Worm (Caenorhabditis elegans) whole organism, L4 larva: ENCODE results near the gene C34B4.3.

Experiments
- D1046.2 ChIP-seq: fragments of 200-800 bp; sonication (Bioruptor generic); IDR thresholded peaks from 2 replicates; pipeline ENCODE4 v1.3.6; 2022; ENCODE audit warnings: missing genetic modification characterization, missing compliant biosample characterization
- F10B5.3 ChIP-seq: sonication (generic microtip); optimal IDR thresholded peaks from 2 replicates; lab custom pipeline; 2016; ENCODE audit warnings: mild to moderate bottlenecking, missing genetic modification characterization, missing compliant biosample characterization
- F37D6.2 ChIP-seq: sonication (generic microtip); optimal IDR thresholded peaks from 2 replicates; lab custom pipeline; 2016; ENCODE audit warnings: mild to moderate bottlenecking, missing genetic modification characterization, missing compliant biosample characterization
- Y105C5A.15 ChIP-seq: fragments of 200-800 bp; sonication (Bioruptor generic); IDR thresholded peaks from 2 replicates; pipeline ENCODE4 v1.3.6; 2022; ENCODE audit warnings: missing genetic modification characterization, missing compliant biosample characterization
- Y48G9A.11 ChIP-seq: fragments of 200-800 bp; sonication (Bioruptor generic); IDR thresholded peaks from 2 replicates; pipeline ENCODE4 v1.3.6; 2022; ENCODE audit warnings: missing genetic modification reagents, missing genetic modification characterization, missing compliant biosample characterization
- Y5F2A.4 ChIP-seq: fragments of 200-800 bp; sonication (Bioruptor generic); optimal IDR thresholded peaks from 2 replicates; lab custom pipeline; 2018; ENCODE audit warnings: mild to moderate bottlenecking, missing genetic modification characterization, missing compliant biosample characterization
- attf-4 ChIP-seq: sonication (generic microtip); optimal IDR thresholded peaks from 3 replicates; lab custom pipeline; 2017; ENCODE audit warnings: missing biosample characterization, missing genetic modification characterization
- ceh-32 ChIP-seq: sonication (generic microtip); optimal IDR thresholded peaks from 2 replicates; lab custom pipeline; 2016; ENCODE audit warnings: mild to moderate bottlenecking, missing genetic modification characterization, missing compliant biosample characterization; ENCODE audit not compliant: poor library complexity
- ces-1 ChIP-seq: fragments of 150-350 bp; sonication (generic microtip); optimal IDR thresholded peaks from 4 replicates; lab custom pipeline; 2014; ENCODE audit warnings: missing biosample characterization, missing genetic modification reagents, missing genetic modification characterization
- cey-2 ChIP-seq: sonication (generic microtip); optimal IDR thresholded peaks from 3 replicates; lab custom pipeline; 2017; ENCODE audit warnings: missing genetic modification characterization, mild to moderate bottlenecking, missing compliant biosample characterization, antibody characterized with exemption, borderline replicate concordance; ENCODE audit not compliant: insufficient read depth
- ctbp-1 ChIP-seq: fragments of 200-800 bp; sonication (Bioruptor generic); IDR thresholded peaks from 2 replicates; pipeline ENCODE4 v1.3.6; 2022; ENCODE audit warnings: missing genetic modification reagents, missing genetic modification characterization, missing compliant biosample characterization
- daf-12 ChIP-seq: fragments of 150-350 bp; optimal IDR thresholded peaks from 2 replicates; lab custom pipeline; 2014; ENCODE audit warnings: missing biosample characterization, missing genetic modification reagents, missing genetic modification characterization
- daf-19 ChIP-seq: fragments of 200-800 bp; sonication (Bioruptor generic); conservative IDR thresholded peaks from 2 replicates; pipeline ENCODE4 v1.3.6; 2022; ENCODE audit warnings: missing genetic modification characterization, missing compliant biosample characterization
- daf-8 ChIP-seq: fragments of 200-800 bp; sonication (Bioruptor generic); IDR thresholded peaks from 2 replicates; pipeline ENCODE4 v1.3.6; 2022; ENCODE audit warnings: missing genetic modification characterization, missing compliant biosample characterization
- dmd-6 ChIP-seq: fragments of 200-800 bp; sonication (Bioruptor generic); IDR thresholded peaks from 2 replicates; pipeline ENCODE4 v1.3.6; 2022; ENCODE audit warnings: missing genetic modification reagents, missing genetic modification characterization, missing compliant biosample characterization
- dmd-8 ChIP-seq: fragments of 200-800 bp; sonication (Bioruptor generic); IDR thresholded peaks from 2 replicates; pipeline ENCODE4 v1.3.6; 2022; ENCODE audit warnings: missing genetic modification characterization, missing compliant biosample characterization
- dpl-1 ChIP-seq: fragments of 150-350 bp; optimal IDR thresholded peaks from 2 replicates; lab custom pipeline; 2014; ENCODE audit warnings: missing biosample characterization, missing genetic modification reagents, missing genetic modification characterization
- dve-1 ChIP-seq: sonication (generic microtip); optimal IDR thresholded peaks from 2 replicates; lab custom pipeline; 2017; ENCODE audit warnings: antibody characterized with exemption, mild to moderate bottlenecking, missing genetic modification characterization, missing compliant biosample characterization; ENCODE audit not compliant: insufficient read depth
- egl-27 ChIP-seq: sonication (generic microtip); optimal IDR thresholded peaks from 3 replicates; lab custom pipeline; 2017; ENCODE audit warnings: missing biosample characterization, missing genetic modification reagents, missing genetic modification characterization
- egl-43 ChIP-seq: fragments of 200-800 bp; sonication (Bioruptor generic); IDR thresholded peaks from 2 replicates; pipeline ENCODE4 v1.3.6; 2022; ENCODE audit warnings: missing genetic modification reagents, missing genetic modification characterization, missing compliant biosample characterization
- lim-7 ChIP-seq: fragments of 200-800 bp; sonication (Bioruptor generic); IDR thresholded peaks from 2 replicates; pipeline ENCODE4 v1.3.6; 2022; ENCODE audit warnings: missing genetic modification characterization, missing compliant biosample characterization
- lin-13 ChIP-seq: fragments of 150-350 bp; optimal IDR thresholded peaks from 2 replicates; lab custom pipeline; 2014; ENCODE audit warnings: missing biosample characterization, missing genetic modification reagents, missing genetic modification characterization
- lin-15B ChIP-seq: fragments of 150-350 bp; sonication (generic microtip); optimal IDR thresholded peaks from 3 replicates; lab custom pipeline; 2014; ENCODE audit warnings: missing biosample characterization, missing genetic modification characterization
- lin-29 ChIP-seq: fragments of 200-800 bp; sonication (Bioruptor generic); IDR thresholded peaks from 2 replicates; pipeline ENCODE4 v1.3.6; 2022; ENCODE audit warnings: missing genetic modification reagents, missing genetic modification characterization, missing compliant biosample characterization
- madf-9 ChIP-seq: fragments of 200-800 bp; sonication (Bioruptor generic); conservative IDR thresholded peaks from 2 replicates; pipeline ENCODE4 v1.3.6; 2022; ENCODE audit warnings: missing genetic modification reagents, missing genetic modification characterization, missing compliant biosample characterization
- mdt-29 ChIP-seq: fragments of 200-800 bp; sonication (Bioruptor generic); IDR thresholded peaks from 2 replicates; pipeline ENCODE4 v1.3.6; 2022; ENCODE audit warnings: missing genetic modification reagents, missing genetic modification characterization, missing compliant biosample characterization
- mes-2 ChIP-seq: sonication (generic microtip); optimal IDR thresholded peaks from 2 replicates; lab custom pipeline; 2016; ENCODE audit warnings: missing genotype, mild to moderate bottlenecking, missing genetic modification characterization, missing compliant biosample characterization; ENCODE audit not compliant: poor library complexity, severe bottlenecking
- mxl-2 ChIP-seq: fragments of 200-800 bp; sonication (Bioruptor generic); conservative IDR thresholded peaks from 2 replicates; pipeline ENCODE4 v1.3.6; 2022; ENCODE audit warnings: missing genetic modification reagents, missing genetic modification characterization, missing compliant biosample characterization
- nhr-111 ChIP-seq: fragments of 200-800 bp; sonication (Bioruptor generic); optimal IDR thresholded peaks from 2 replicates; lab custom pipeline; 2018; ENCODE audit warnings: mild to moderate bottlenecking, missing genetic modification characterization, missing compliant biosample characterization
- nhr-25 ChIP-seq: sonication (generic microtip); optimal IDR thresholded peaks from 2 replicates; lab custom pipeline; 2017; ENCODE audit warnings: missing genetic modification characterization, mild to moderate bottlenecking, missing compliant biosample characterization, antibody characterized with exemption, moderate library complexity, borderline replicate concordance; ENCODE audit not compliant: insufficient read depth
- nhr-28 ChIP-seq: fragments of 150-350 bp; optimal IDR thresholded peaks from 2 replicates; lab custom pipeline; 2014; ENCODE audit warnings: missing biosample characterization, missing genetic modification characterization
- nhr-41 ChIP-seq: fragments of 200-800 bp; sonication (Bioruptor generic); IDR thresholded peaks from 2 replicates; pipeline ENCODE4 v1.3.6; 2022; ENCODE audit warnings: missing genetic modification reagents, missing genetic modification characterization, missing compliant biosample characterization
- nhr-6 ChIP-seq: fragments of 150-350 bp; optimal IDR thresholded peaks from 2 replicates; lab custom pipeline; 2014; ENCODE audit warnings: missing biosample characterization, missing genetic modification characterization
- nhr-76 ChIP-seq: fragments of 150-350 bp; optimal IDR thresholded peaks from 2 replicates; lab custom pipeline; 2014; ENCODE audit warnings: missing biosample characterization, missing genetic modification characterization
- nhr-77 ChIP-seq: fragments of 150-350 bp; optimal IDR thresholded peaks from 2 replicates; lab custom pipeline; 2014; ENCODE audit warnings: missing biosample characterization, missing genetic modification characterization
- pha-4 ChIP-seq, 2 experiments: fragments of 150-350 bp in 1 of 2; fragments of 200-800 bp in 1 of 2; sonication (Bioruptor generic) in 1 of 2; IDR thresholded peaks in 1 of 2; optimal IDR thresholded peaks in 1 of 2; 2 replicates each; pipeline versions ENCODE4 v1.3.6 to Lab custom; 2014 to 2022; ENCODE audit warnings: missing genetic modification characterization in 2 of 2, missing genetic modification reagents in 2 of 2, missing biosample characterization in 1 of 2, missing compliant biosample characterization in 1 of 2
- sdz-12 ChIP-seq: fragments of 200-800 bp; sonication (Bioruptor generic); optimal IDR thresholded peaks from 2 replicates; lab custom pipeline; 2018; ENCODE audit warnings: mild to moderate bottlenecking, missing genetic modification characterization, missing compliant biosample characterization
- set-16 ChIP-seq: fragments of 200-800 bp; sonication (Bioruptor generic); IDR thresholded peaks from 2 replicates; pipeline ENCODE4 v1.3.6; 2022; ENCODE audit warnings: missing genetic modification reagents, missing genetic modification characterization, missing compliant biosample characterization
- tag-97 ChIP-seq: fragments of 200-800 bp; sonication (Bioruptor generic); IDR thresholded peaks from 2 replicates; pipeline ENCODE4 v1.3.6; 2022; ENCODE audit warnings: missing genetic modification characterization, missing compliant biosample characterization
- tra-1 ChIP-seq: fragments of 200-800 bp; sonication (Bioruptor generic); IDR thresholded peaks from 2 replicates; pipeline ENCODE4 v1.3.6; 2022; ENCODE audit warnings: missing genetic modification reagents, missing genetic modification characterization, missing compliant biosample characterization
- unc-130 ChIP-seq: sonication (generic microtip); optimal IDR thresholded peaks from 2 replicates; lab custom pipeline; 2016; ENCODE audit warnings: missing genetic modification reagents, missing genetic modification characterization, missing compliant biosample characterization
- zip-2 ChIP-seq: fragments of 150-350 bp; optimal IDR thresholded peaks from 2 replicates; lab custom pipeline; 2014; ENCODE audit warnings: missing biosample characterization, missing genetic modification characterization
- ztf-11 ChIP-seq: fragments of 150-350 bp; optimal IDR thresholded peaks from 2 replicates; lab custom pipeline; 2014; ENCODE audit warnings: missing biosample characterization, missing genetic modification characterization

Gene C34B4.3

DNA sequence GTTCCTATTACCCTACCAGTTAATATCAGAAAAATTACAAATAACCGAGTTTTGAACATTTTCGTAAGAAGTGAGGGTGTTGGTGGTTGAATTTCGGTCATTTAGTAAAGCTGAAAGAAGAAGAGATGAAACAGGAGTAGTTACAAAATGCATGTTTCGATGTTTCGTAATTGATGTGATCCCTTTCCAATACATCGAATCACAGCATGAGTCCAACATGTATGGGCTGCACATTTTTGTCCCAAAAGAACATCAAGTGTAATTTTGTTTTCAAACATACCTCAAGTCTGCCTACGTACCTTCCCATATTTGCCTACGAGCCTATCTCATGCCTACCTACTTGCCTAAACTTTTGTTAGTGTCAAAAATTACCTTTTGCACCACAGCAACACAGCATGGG is 34.5 kb downstream of the C34B4.3 start, which contains the start of gene W07G4.2:
Gene W07G4.2, minus strand, starts transcription at position 101 of the 400 bp plus-strand sequence.
- TF ChIP-seq dmd-6 (GFP tag; lab: Robert Waterston, UW) (no peak), unc-130 (GFP tag; lab: Kevin White, UChicago) (no peak), nhr-41 (no peak), zip-2 (tag; lab: Kevin White, UChicago) (no peak), ces-1 (GFP tag; lab: Kevin White, UChicago) (no peak), Y5F2A.4 (no peak), nhr-111 (GFP tag; lab: Kevin White, UChicago) (no peak), mes-2 (no peak), nhr-25 (tag; lab: Kevin White, UChicago) (no peak), egl-27 (tag; lab: Kevin White, UChicago) (no peak), pha-4 (GFP tag; IDR thresholded peaks at IDR 0.05; lab: Robert Waterston, UW) (no peak), pha-4 (tag; optimal IDR thresholded peaks at IDR 0.05; lab: Kevin White, UChicago) (no peak), F10B5.3 (tag; lab: Kevin White, UChicago) (no peak), lin-15B (tag; lab: Kevin White, UChicago) (no peak), dpl-1 (no peak), daf-8 (no peak), Y105C5A.15 (GFP tag; lab: Robert Waterston, UW) (no peak), ztf-11 (tag; lab: Kevin White, UChicago) (no peak)

DNA sequence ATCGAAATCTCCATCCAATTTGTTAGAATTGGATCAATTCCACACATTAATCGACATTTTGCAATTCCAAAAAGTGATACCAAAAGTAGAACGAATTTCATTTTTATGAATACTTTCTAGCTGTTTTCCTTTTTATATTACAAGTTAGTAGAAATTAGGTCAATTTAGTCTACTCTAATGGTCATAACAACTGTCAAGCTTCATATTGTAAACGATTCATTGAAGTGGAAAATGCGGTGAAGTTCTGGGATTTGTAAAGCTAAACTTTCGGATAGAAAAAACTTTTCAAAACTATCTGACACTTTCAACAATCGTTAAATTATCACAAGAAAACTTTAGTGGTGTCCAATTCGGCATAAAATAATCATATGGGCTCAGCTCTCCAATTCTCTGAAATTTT is 36.3 kb downstream of the C34B4.3 start, which contains the start of gene W07G4.7:
Gene W07G4.7, minus strand, starts transcription at position 101 of the 400 bp plus-strand sequence.
- no peak for TF ChIP-seq nhr-6 (tag; lab: Kevin White, UChicago)
- no peak for TF ChIP-seq nhr-28
- no peak for TF ChIP-seq lin-29 (GFP tag; lab: Robert Waterston, UW)

DNA sequence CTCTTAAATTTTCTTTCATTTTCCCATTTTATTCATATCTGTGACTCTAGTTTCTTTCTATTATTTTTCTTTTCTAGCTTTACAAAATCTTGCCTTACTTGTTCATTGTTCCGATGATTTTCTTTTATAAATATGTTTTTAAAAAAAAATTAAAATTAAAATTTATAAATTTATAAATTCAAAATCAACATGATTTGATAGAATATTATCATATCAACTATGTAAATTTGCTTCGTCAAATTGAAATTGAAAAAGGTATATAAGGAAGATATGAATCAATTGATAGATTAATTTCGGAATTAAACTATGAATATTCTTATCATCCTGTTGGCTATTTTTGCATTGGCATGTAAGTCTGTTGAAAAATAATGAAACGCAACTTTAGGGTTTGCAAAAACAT is 37.7 kb downstream of the C34B4.3 start, which contains the start of gene W07G4.1:
Gene W07G4.1, plus strand, starts transcription at position 301 of the 400 bp plus-strand sequence.
- TF ChIP-seq nhr-76 (tag; lab: Kevin White, UChicago) (no peak), tra-1 (no peak), tag-97 (GFP tag; lab: Robert Waterston, UW) (no peak), sdz-12 (GFP tag; lab: Kevin White, UChicago) (no peak), Y48G9A.11 (no peak), mdt-29 (GFP tag; lab: Robert Waterston, UW) (no peak), daf-12 (tag; lab: Kevin White, UChicago) (no peak), attf-4 (no peak)

DNA sequence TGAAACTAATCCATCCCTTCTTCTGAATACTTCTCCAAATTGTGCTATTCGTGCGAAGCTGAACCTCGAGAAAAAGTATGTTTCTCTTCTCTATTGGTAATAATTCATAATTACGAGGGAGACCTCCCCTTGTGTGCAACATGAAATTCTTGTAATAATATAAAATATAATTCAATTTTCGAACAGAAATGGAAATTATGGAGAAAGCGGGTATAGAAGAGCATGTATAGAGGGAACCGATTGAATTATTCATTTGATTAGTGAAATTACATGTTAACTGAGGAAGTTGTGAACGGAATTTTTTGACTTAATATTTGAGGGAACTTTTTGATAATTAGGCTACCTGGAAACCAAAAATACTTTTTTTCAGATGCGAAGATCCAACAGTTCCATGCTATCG is 42.1 kb downstream of the C34B4.3 start:
- no peak for TF ChIP-seq lin-13 (GFP tag; lab: Kevin White, UChicago)
- TF ChIP-seq ceh-32: peak; percentile 6

DNA sequence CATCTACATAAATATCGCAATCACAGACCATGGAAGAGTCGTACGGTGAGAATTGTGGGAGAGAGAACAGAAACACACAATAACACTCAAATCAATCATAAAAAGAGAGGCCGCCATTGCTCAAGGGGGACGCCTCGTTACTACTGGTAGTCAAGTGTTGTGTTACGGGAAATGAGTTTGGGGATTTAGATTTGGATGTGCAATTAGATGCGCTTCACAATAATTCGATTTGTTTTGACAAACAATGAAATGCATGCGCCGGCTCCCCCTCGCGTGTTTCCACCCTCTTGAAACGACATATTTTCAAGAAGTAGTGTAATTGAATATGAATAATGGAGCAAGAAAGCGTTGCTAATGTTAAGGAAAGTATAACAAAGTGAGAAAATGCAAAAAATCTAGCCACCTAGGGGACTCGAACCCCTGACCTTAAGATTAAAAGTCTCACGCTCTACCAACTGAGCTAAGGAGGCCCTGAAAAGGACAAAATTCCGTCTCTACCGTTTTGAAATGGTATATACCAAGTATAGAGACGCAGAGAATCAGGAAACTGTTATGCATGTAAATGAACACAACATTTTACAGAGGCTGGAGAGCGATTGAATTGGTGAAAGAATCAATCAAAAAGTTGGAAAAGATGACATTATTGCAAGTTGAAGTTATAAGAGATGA is 44.2 kb downstream of the C34B4.3 start:
- no peak for TF ChIP-seq dmd-8
- 0 out of 2 replicates have a peak, but pooled peaks have one; percentile 7 for TF ChIP-seq dmd-6 (GFP tag; lab: Robert Waterston, UW)
- no peak for TF ChIP-seq nhr-76 (tag; lab: Kevin White, UChicago)
- TF ChIP-seq lin-15B (tag; lab: Kevin White, UChicago): no peak
- TF ChIP-seq lin-29 (GFP tag; lab: Robert Waterston, UW): no peak
- TF ChIP-seq lim-7 (GFP tag; lab: Robert Waterston, UW): 0 out of 2 replicates have a peak, but pooled peaks have one; percentile 34
- no peak for TF ChIP-seq madf-9 (GFP tag; lab: Robert Waterston, UW)
- no peak for TF ChIP-seq daf-19
- TF ChIP-seq F37D6.2 (tag; lab: Kevin White, UChicago): no peak
- TF ChIP-seq ctbp-1 (GFP tag; lab: Robert Waterston, UW): no peak
- TF ChIP-seq nhr-77: no peak
- TF ChIP-seq tra-1: no peak
- TF ChIP-seq D1046.2 (GFP tag; lab: Robert Waterston, UW): no peak
- no peak for TF ChIP-seq egl-43
- no peak for TF ChIP-seq set-16 (GFP tag; lab: Robert Waterston, UW)
- no peak for TF ChIP-seq sdz-12 (GFP tag; lab: Kevin White, UChicago)
- no peak for TF ChIP-seq mxl-2
- TF ChIP-seq cey-2 (tag; lab: Kevin White, UChicago): no peak
- TF ChIP-seq dve-1: no peak
